Worm (Caenorhabditis elegans) whole organism, L1 larva: ENCODE measurements around the gene hpk-1.

Experiments used
- C04F5.9 ChIP-seq: sonication (generic microtip); optimal IDR thresholded peaks from 2 replicates; lab custom pipeline; 2016; ENCODE audit warnings: missing genetic modification characterization, missing compliant biosample characterization
- C34B4.2 ChIP-seq: sonication (generic microtip); optimal IDR thresholded peaks from 2 replicates; lab custom pipeline; 2017; ENCODE audit warnings: mild to moderate bottlenecking, missing genetic modification characterization, missing compliant biosample characterization
- Y116A8C.19 ChIP-seq: sonication (generic microtip); optimal IDR thresholded peaks from 2 replicates; lab custom pipeline; 2016; ENCODE audit warnings: missing compliant biosample characterization, missing genetic modification characterization, borderline replicate concordance
- aha-1 ChIP-seq: fragments of 150-350 bp; optimal IDR thresholded peaks from 2 replicates; lab custom pipeline; 2014; ENCODE audit warnings: missing biosample characterization, missing genetic modification characterization
- blmp-1 ChIP-seq: fragments of 150-350 bp; optimal IDR thresholded peaks from 2 replicates; lab custom pipeline; 2014; ENCODE audit warnings: missing biosample characterization, missing genetic modification characterization
- ceh-63 ChIP-seq: fragments of 200-800 bp; sonication (Bioruptor generic); optimal IDR thresholded peaks from 2 replicates; lab custom pipeline; 2018; ENCODE audit warnings: mild to moderate bottlenecking, missing genetic modification characterization, missing compliant biosample characterization
- ceh-82 ChIP-seq, 3 experiments: fragments of 150-350 bp in 1 of 3; sonication (generic microtip) in 2 of 3; optimal IDR thresholded peaks; 2 replicates each; lab custom pipeline; 2014 to 2017; ENCODE audit warnings: missing biosample characterization in 3 of 3, missing genetic modification characterization in 3 of 3
- ces-1 ChIP-seq: fragments of 150-350 bp; optimal IDR thresholded peaks from 2 replicates; lab custom pipeline; 2014; ENCODE audit warnings: missing biosample characterization, missing genetic modification reagents, missing genetic modification characterization
- efl-1 ChIP-seq, 4 experiments: fragments of 150-350 bp; optimal IDR thresholded peaks in 3 of 4; peaks in 1 of 4; 1 replicate in 1 of 4; 2 replicates in 3 of 4; lab custom pipeline; 2014; ENCODE audit warnings: missing biosample characterization in 2 of 4, missing genetic modification characterization in 2 of 4, missing genetic modification reagents in 2 of 4
- efl-3 ChIP-seq: fragments of 200-800 bp; sonication (Bioruptor generic); optimal IDR thresholded peaks from 2 replicates; lab custom pipeline; 2018; ENCODE audit warnings: mild to moderate bottlenecking, missing genetic modification characterization, missing compliant biosample characterization
- elt-2 ChIP-seq: sonication (generic microtip); optimal IDR thresholded peaks from 2 replicates; lab custom pipeline; 2016; ENCODE audit warnings: missing genetic modification characterization, mild to moderate bottlenecking, inconsistent platforms, missing compliant biosample characterization, missing genetic modification reagents
- elt-3 ChIP-seq, 6 experiments: fragments of 150-350 bp in 1 of 6; sonication (generic microtip); optimal IDR thresholded peaks; 2 replicates each; lab custom pipeline; 2017 to 2018; ENCODE audit warnings: missing biosample characterization in 6 of 6, missing genetic modification characterization in 6 of 6, inconsistent platforms in 1 of 6
- ets-5 ChIP-seq: fragments of 200-800 bp; sonication (Bioruptor generic); IDR thresholded peaks from 2 replicates; pipeline ENCODE4 v1.3.6; 2022; ENCODE audit warnings: missing genetic modification characterization, missing compliant biosample characterization
- fkh-10 ChIP-seq: sonication (generic microtip); optimal IDR thresholded peaks from 2 replicates; lab custom pipeline; 2017; ENCODE audit warnings: missing biosample characterization, missing genetic modification reagents, missing genetic modification characterization
- fkh-8 ChIP-seq: sonication (generic microtip); optimal IDR thresholded peaks from 2 replicates; lab custom pipeline; 2016; ENCODE audit warnings: mild to moderate bottlenecking, missing genetic modification characterization, missing compliant biosample characterization
- hlh-4 ChIP-seq: sonication (generic microtip); optimal IDR thresholded peaks from 2 replicates; lab custom pipeline; 2016; ENCODE audit warnings: mild to moderate bottlenecking, missing genetic modification characterization, missing compliant biosample characterization
- hpl-2 ChIP-seq: fragments of 150-350 bp; optimal IDR thresholded peaks from 2 replicates; lab custom pipeline; 2014; ENCODE audit warnings: missing biosample characterization, missing genetic modification reagents, missing genetic modification characterization
- irx-1 ChIP-seq: sonication (generic microtip); optimal IDR thresholded peaks from 2 replicates; lab custom pipeline; 2016; ENCODE audit warnings: missing genetic modification characterization, missing compliant biosample characterization
- isw-1 ChIP-seq: fragments of 200-800 bp; sonication (Bioruptor generic); IDR thresholded peaks from 2 replicates; pipeline ENCODE4 v1.3.6; 2022; ENCODE audit warnings: missing genetic modification characterization, missing compliant biosample characterization
- jun-1 ChIP-seq: fragments of 150-350 bp; optimal IDR thresholded peaks from 2 replicates; lab custom pipeline; 2014; ENCODE audit warnings: missing biosample characterization, missing genetic modification reagents, missing genetic modification characterization
- lin-14 ChIP-seq: fragments of 200-800 bp; sonication (Bioruptor generic); optimal IDR thresholded peaks from 2 replicates; lab custom pipeline; 2018; ENCODE audit warnings: mild to moderate bottlenecking, missing genetic modification characterization, moderate library complexity, missing compliant biosample characterization
- lir-3 ChIP-seq: sonication (generic microtip); optimal IDR thresholded peaks from 2 replicates; lab custom pipeline; 2016; ENCODE audit warnings: mild to moderate bottlenecking, missing genetic modification characterization, moderate library complexity, missing compliant biosample characterization; ENCODE audit not compliant: poor library complexity
- nhr-11 ChIP-seq: fragments of 150-350 bp; optimal IDR thresholded peaks from 2 replicates; lab custom pipeline; 2014; ENCODE audit warnings: missing biosample characterization, missing genetic modification characterization
- nhr-20 ChIP-seq: sonication (generic microtip); optimal IDR thresholded peaks from 2 replicates; lab custom pipeline; 2016; ENCODE audit warnings: mild to moderate bottlenecking, missing genetic modification characterization, missing compliant biosample characterization
- nhr-237 ChIP-seq: fragments of 150-350 bp; optimal IDR thresholded peaks from 2 replicates; lab custom pipeline; 2014; ENCODE audit warnings: missing biosample characterization, missing genetic modification characterization
- nhr-28 ChIP-seq: fragments of 150-350 bp; optimal IDR thresholded peaks from 2 replicates; lab custom pipeline; 2014; ENCODE audit warnings: missing biosample characterization, missing genetic modification characterization
- nhr-71 ChIP-seq: sonication (generic microtip); optimal IDR thresholded peaks from 2 replicates; lab custom pipeline; 2016; ENCODE audit warnings: mild to moderate bottlenecking, missing genetic modification characterization, moderate library complexity, missing compliant biosample characterization
- nhr-77 ChIP-seq: fragments of 150-350 bp; optimal IDR thresholded peaks from 2 replicates; lab custom pipeline; 2014; ENCODE audit warnings: missing biosample characterization, missing genetic modification characterization
- nhr-84 ChIP-seq: sonication (generic microtip); optimal IDR thresholded peaks from 2 replicates; lab custom pipeline; 2017; ENCODE audit warnings: missing biosample characterization, missing genetic modification characterization
- nhr-90 ChIP-seq: sonication (generic microtip); optimal IDR thresholded peaks from 2 replicates; lab custom pipeline; 2016; ENCODE audit warnings: mild to moderate bottlenecking, missing genetic modification characterization, missing compliant biosample characterization; ENCODE audit not compliant: poor library complexity
- pag-3 ChIP-seq: sonication (generic microtip); optimal IDR thresholded peaks from 2 replicates; lab custom pipeline; 2017; ENCODE audit warnings: missing genetic modification characterization, mild to moderate bottlenecking, missing compliant biosample characterization, antibody characterized with exemption, borderline replicate concordance; ENCODE audit not compliant: insufficient read depth
- rnt-1 ChIP-seq: sonication (generic microtip); optimal IDR thresholded peaks from 2 replicates; lab custom pipeline; 2016; ENCODE audit warnings: mild to moderate bottlenecking, missing genetic modification characterization, moderate library complexity, missing compliant biosample characterization
- skn-1 ChIP-seq: fragments of 150-350 bp; optimal IDR thresholded peaks from 2 replicates; lab custom pipeline; 2014; ENCODE audit warnings: missing biosample characterization, missing genetic modification characterization
- snpc-4 ChIP-seq: fragments of 150-350 bp; optimal IDR thresholded peaks from 2 replicates; lab custom pipeline; 2014; ENCODE audit warnings: missing biosample characterization, missing genetic modification characterization
- sox-4 ChIP-seq: sonication (generic microtip); optimal IDR thresholded peaks from 2 replicates; lab custom pipeline; 2016; ENCODE audit warnings: missing genetic modification characterization, missing compliant biosample characterization
- sptf-1 ChIP-seq: fragments of 150-350 bp; optimal IDR thresholded peaks from 2 replicates; lab custom pipeline; 2014; ENCODE audit warnings: missing biosample characterization, missing genetic modification characterization
- sup-37 ChIP-seq: fragments of 200-800 bp; sonication (Bioruptor generic); optimal IDR thresholded peaks from 2 replicates; lab custom pipeline; 2018; ENCODE audit warnings: mild to moderate bottlenecking, missing genetic modification characterization, missing compliant biosample characterization
- unc-30 ChIP-seq: sonication (generic microtip); optimal IDR thresholded peaks from 2 replicates; lab custom pipeline; 2017; ENCODE audit warnings: missing biosample characterization, missing genetic modification characterization
- unc-62 ChIP-seq: fragments of 150-350 bp; optimal IDR thresholded peaks from 2 replicates; lab custom pipeline; 2014; ENCODE audit warnings: missing biosample characterization, missing genetic modification reagents, missing genetic modification characterization
- unc-86 ChIP-seq: sonication (generic microtip); optimal IDR thresholded peaks from 2 replicates; lab custom pipeline; 2016; ENCODE audit warnings: missing genetic modification characterization, missing compliant biosample characterization
- vab-15 ChIP-seq: sonication (generic microtip); optimal IDR thresholded peaks from 2 replicates; lab custom pipeline; 2017; ENCODE audit warnings: missing genotype, mild to moderate bottlenecking, missing genetic modification characterization, missing compliant biosample characterization
- zag-1 ChIP-seq: fragments of 150-350 bp; optimal IDR thresholded peaks from 2 replicates; lab custom pipeline; 2014; ENCODE audit warnings: missing biosample characterization, missing genetic modification characterization
- zip-4 ChIP-seq: fragments of 200-800 bp; sonication (Bioruptor generic); optimal IDR thresholded peaks from 2 replicates; lab custom pipeline; 2018; ENCODE audit warnings: mild to moderate bottlenecking, missing genetic modification characterization, moderate library complexity, missing compliant biosample characterization
- ztf-4 ChIP-seq: fragments of 150-350 bp; optimal IDR thresholded peaks from 2 replicates; lab custom pipeline; 2014; ENCODE audit warnings: missing biosample characterization, missing genetic modification characterization

Gene hpk-1

ce11 chrX:4219487-4219886, 2.4 kb upstream of the hpk-1 start (continued):
- TF ChIP-seq nhr-84 (tag; lab: Kevin White, UChicago) (no peak), sox-4 (tag; lab: Kevin White, UChicago) (no peak), unc-62 (GFP tag; lab: Kevin White, UChicago) (no peak), nhr-71 (tag; lab: Kevin White, UChicago) (peak; percentile 78), ztf-4 (tag; lab: Kevin White, UChicago) (no peak), sup-37 (GFP tag; lab: Kevin White, UChicago) (no peak), lir-3 (no peak), hlh-4 (tag; lab: Kevin White, UChicago) (no peak), ets-5 (no peak), nhr-77 (tag; lab: Kevin White, UChicago) (no peak), pag-3 (tag; lab: Kevin White, UChicago) (no peak), hpl-2 (GFP tag; lab: Kevin White, UChicago) (no peak), unc-30 (tag; lab: Kevin White, UChicago) (no peak), C04F5.9 (tag; lab: Kevin White, UChicago) (no peak), zag-1 (no peak), unc-86 (no peak), irx-1 (tag; lab: Kevin White, UChicago) (no peak), vab-15 (tag; lab: Kevin White, UChicago) (no peak), aha-1 (no peak), Y116A8C.19 (tag; lab: Kevin White, UChicago) (no peak), jun-1 (tag; lab: Kevin White, UChicago) (no peak), sptf-1 (tag; lab: Kevin White, UChicago) (no peak), nhr-11 (tag; lab: Kevin White, UChicago) (no peak), zip-4 (no peak), nhr-237 (tag; lab: Kevin White, UChicago) (no peak), isw-1 (GFP tag; lab: Robert Waterston, UW) (no peak), blmp-1 (tag; lab: Kevin White, UChicago) (no peak), rnt-1 (tag; lab: Kevin White, UChicago) (peak; percentile 30), nhr-28 (tag; lab: Kevin White, UChicago) (no peak), C34B4.2 (tag; lab: Kevin White, UChicago) (no peak), efl-3 (GFP tag; lab: Kevin White, UChicago) (no peak)

ce11 chrX:4218174-4218573, 1.1 kb upstream of the hpk-1 start, which contains the start of gene W01H2.2:
W01H2.2 (minus strand) TSS chrX:4218458.
- no peak for TF ChIP-seq unc-30 (tag; lab: Kevin White, UChicago)
- TF ChIP-seq ceh-82 (tag; optimal IDR thresholded peaks at IDR 0.05; lab: Kevin White, UChicago): peak in 1 of 3 experiments; percentile 26
- peak; percentile 22 for TF ChIP-seq fkh-8 (tag; lab: Kevin White, UChicago)
- peak; percentile 48 for TF ChIP-seq lin-14
- no peak for TF ChIP-seq skn-1 (tag; lab: Kevin White, UChicago)

- TF ChIP-seq elt-3 (tag; optimal IDR thresholded peaks at IDR 0.05; lab: Kevin White, UChicago) (peak in 1 of 6 experiments; percentile 53), efl-1 (optimal IDR thresholded peaks at IDR 0.05; lab: Kevin White, UChicago) (no peak), efl-1 (GFP tag; optimal IDR thresholded peaks at IDR 0.05 in 1 of 2; lab: Kevin White, UChicago) (peak in 1 of 2 experiments; percentile 42), blmp-1 (tag; lab: Kevin White, UChicago) (peak; percentile 19), hlh-4 (tag; lab: Kevin White, UChicago) (no peak), nhr-90 (peak; percentile 32), lin-14 (peak; percentile 33), skn-1 (tag; lab: Kevin White, UChicago) (no peak), isw-1 (GFP tag; lab: Robert Waterston, UW) (no peak), nhr-71 (tag; lab: Kevin White, UChicago) (peak; percentile 11), ces-1 (GFP tag; lab: Kevin White, UChicago) (no peak), ceh-63 (GFP tag; lab: Kevin White, UChicago) (no peak), elt-2 (tag; lab: Kevin White, UChicago) (peak; percentile 52), fkh-10 (no peak), ztf-4 (tag; lab: Kevin White, UChicago) (no peak), snpc-4 (tag; lab: Kevin White, UChicago) (no peak), nhr-20 (tag; lab: Kevin White, UChicago) (peak; percentile 31)
Measured at ce11 chrX:4215500-4216107, 1.5 kb downstream of the hpk-1 start.
